Worm (Caenorhabditis elegans): ENCODE data around the gene T24E12.1.

The T24E12.1 gene

DNA sequence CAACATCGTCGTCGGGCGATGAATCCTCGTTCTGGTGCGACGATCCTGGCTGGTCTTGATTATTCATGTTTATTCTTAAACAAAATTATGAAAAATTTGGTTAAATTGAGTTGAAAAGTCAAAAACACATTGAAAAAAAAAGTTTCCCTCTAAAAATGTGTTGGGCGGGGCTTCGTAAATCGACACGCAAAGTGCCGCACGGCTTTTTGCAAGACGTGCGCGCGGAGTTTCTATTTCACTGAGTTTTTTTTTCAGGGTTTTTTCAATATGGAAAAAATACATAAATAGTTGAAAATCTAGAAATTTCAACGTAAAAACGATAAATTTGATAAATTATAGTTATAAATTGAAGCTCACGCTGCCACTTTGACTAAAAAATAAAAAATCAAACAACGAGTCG, 22.7 kb downstream of the T24E12.1 start, which contains the start of gene F54D10.5 (continued):
- peak in 1 of 6 experiments; percentile 74 for TF ChIP-seq elt-3 (tag; optimal IDR thresholded peaks at IDR 0.05)
- TF ChIP-seq unc-98 (GFP tag; IDR thresholded peaks at IDR 0.05) = no peak
- TF ChIP-seq grh-1 (GFP tag; IDR thresholded peaks at IDR 0.05) = peak; percentile 77
- TF ChIP-seq fkh-10 (GFP tag; optimal IDR thresholded peaks at IDR 0.05) = no peak
- TF ChIP-seq egl-27 (tag; optimal IDR thresholded peaks at IDR 0.05) = no peak
- no peak for TF ChIP-seq alr-1 (tag; optimal IDR thresholded peaks at IDR 0.05; ENCODE audit: borderline replicate concordance)
- TF ChIP-seq rnt-1 (tag; optimal IDR thresholded peaks at IDR 0.05) = peak; percentile 93
- peak; percentile 77 for TF ChIP-seq C16A3.4 (tag; optimal IDR thresholded peaks at IDR 0.05)
- TF ChIP-seq nhr-76 (tag; optimal IDR thresholded peaks at IDR 0.05) = no peak
- no peak for TF ChIP-seq pag-3 (tag; optimal IDR thresholded peaks at IDR 0.05; ENCODE audit: borderline replicate concordance, insufficient read depth)
- TF ChIP-seq nhr-84 (tag; optimal IDR thresholded peaks at IDR 0.05) = no peak
- peak; percentile 13 for TF ChIP-seq zip-4 (GFP tag; optimal IDR thresholded peaks at IDR 0.05)
- TF ChIP-seq ceh-88 (GFP tag; IDR thresholded peaks at IDR 0.05) = peak; percentile 24; the same call in 1 of the 2 replicates
- peak; percentile 47 for TF ChIP-seq fkh-8 (tag; optimal IDR thresholded peaks at IDR 0.05)
- TF ChIP-seq isw-1 (GFP tag; IDR thresholded peaks at IDR 0.05) = peak; percentile 75
- no peak for TF ChIP-seq hpl-2 (GFP tag; optimal IDR thresholded peaks at IDR 0.05)
- TF ChIP-seq ceh-82 (tag; optimal IDR thresholded peaks at IDR 0.05) = peak; percentile 78 to 88 (median 87)
- peak; percentile 28 for TF ChIP-seq egl-13 (tag; optimal IDR thresholded peaks at IDR 0.05)
- TF ChIP-seq ets-5 (GFP tag; IDR thresholded peaks at IDR 0.05) = no peak
- TF ChIP-seq ceh-63 (GFP tag; optimal IDR thresholded peaks at IDR 0.05) = no peak
- peak; percentile 55 for TF ChIP-seq ceh-8 (GFP tag; optimal IDR thresholded peaks at IDR 0.05)
- peak; percentile 81 to 95 for TF ChIP-seq efl-1 (optimal IDR thresholded peaks at IDR 0.05)
- peak; percentile 91 to 99 for TF ChIP-seq efl-1 (GFP tag; optimal IDR thresholded peaks at IDR 0.05 in 1 of 2)
- peak; percentile 79 for TF ChIP-seq nhr-20 (tag; optimal IDR thresholded peaks at IDR 0.05)
- TF ChIP-seq nhr-90 (tag; optimal IDR thresholded peaks at IDR 0.05; ENCODE audit: poor library complexity) = peak; percentile 77
- TF ChIP-seq mef-2 (tag; optimal IDR thresholded peaks at IDR 0.05) = no peak
- TF ChIP-seq ztf-4 (tag; optimal IDR thresholded peaks at IDR 0.05) = no peak
- peak; percentile 59 for TF ChIP-seq snpc-4 (tag; optimal IDR thresholded peaks at IDR 0.05)
- peak; percentile 80 for TF ChIP-seq tbx-2 (tag; optimal IDR thresholded peaks at IDR 0.05)
- peak; percentile 91 to 95 for TF ChIP-seq lin-35 (GFP tag; optimal IDR thresholded peaks at IDR 0.05)

DNA sequence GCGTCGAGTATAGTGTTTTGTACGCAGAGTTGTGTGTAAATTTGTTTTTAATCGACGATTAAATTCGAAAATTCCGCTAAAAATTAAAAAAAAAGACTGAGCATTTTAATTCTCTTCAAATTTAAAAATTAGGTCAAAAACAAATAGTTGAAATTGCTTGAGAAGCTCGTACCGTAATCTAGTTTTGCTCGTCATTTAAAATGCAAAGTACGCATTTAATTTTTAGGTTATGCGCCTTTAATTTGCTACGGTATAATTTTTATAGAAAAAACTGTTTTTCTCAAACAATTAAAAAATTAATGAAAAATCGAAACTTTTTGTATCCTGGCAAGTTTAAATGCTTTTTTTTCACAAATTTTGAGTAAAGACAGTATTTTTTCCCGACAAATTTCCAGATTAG, 23.3 kb downstream of the T24E12.1 start:
- TF ChIP-seq lsy-2 (tag; optimal IDR thresholded peaks at IDR 0.05) (no peak), nhr-71 (tag; optimal IDR thresholded peaks at IDR 0.05) (no peak), mab-9 (GFP tag; IDR thresholded peaks at IDR 0.05) (no peak), ces-1 (GFP tag; optimal IDR thresholded peaks at IDR 0.05) (no peak), nhr-28 (tag; optimal IDR thresholded peaks at IDR 0.05) (no peak), snu-23 (GFP tag; optimal IDR thresholded peaks at IDR 0.05) (no peak), F16B12.6 (tag; optimal IDR thresholded peaks at IDR 0.05) (no peak), nhr-76 (tag; optimal IDR thresholded peaks at IDR 0.05) (no peak), snpc-4 (tag; optimal IDR thresholded peaks at IDR 0.05) (no peak)

DNA sequence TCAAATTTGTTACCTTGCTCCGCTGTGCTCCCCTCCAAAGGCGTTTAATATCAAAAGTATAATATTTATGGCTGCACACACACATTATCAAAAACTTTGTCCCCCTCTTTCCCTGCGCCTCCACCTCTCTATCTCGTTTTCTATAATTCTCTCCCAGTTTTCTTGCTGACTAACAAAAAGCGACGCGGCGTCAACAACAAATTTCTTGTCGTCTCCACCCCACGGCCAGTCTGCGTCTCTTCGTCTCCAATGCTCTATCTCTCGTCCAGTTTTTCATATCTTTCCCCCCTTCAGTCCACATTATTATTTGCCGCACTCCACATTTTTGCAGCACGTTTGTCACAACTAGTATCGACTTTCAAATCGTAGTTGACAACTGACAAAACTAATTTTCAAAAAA, 25.2 kb downstream of the T24E12.1 start:
- TF ChIP-seq lir-3 (tag; optimal IDR thresholded peaks at IDR 0.05; ENCODE audit: poor library complexity) (no peak), egl-13 (tag; optimal IDR thresholded peaks at IDR 0.05) (no peak), skn-1 (tag; optimal IDR thresholded peaks at IDR 0.05) (no peak), ama-1 (optimal IDR thresholded peaks at IDR 0.05) (no peak), nhr-47 (tag; optimal IDR thresholded peaks at IDR 0.05) (peak; percentile 51), sptf-1 (tag; optimal IDR thresholded peaks at IDR 0.05) (no peak), unc-30 (tag; optimal IDR thresholded peaks at IDR 0.05) (no peak), lin-14 (GFP tag; optimal IDR thresholded peaks at IDR 0.05) (peak; percentile 85), C04F5.9 (tag; optimal IDR thresholded peaks at IDR 0.05) (no peak), ztf-4 (tag; optimal IDR thresholded peaks at IDR 0.05) (no peak), jun-1 (tag; optimal IDR thresholded peaks at IDR 0.05) (no peak), lin-35 (GFP tag; optimal IDR thresholded peaks at IDR 0.05) (peak; percentile 44 to 46), F16B12.6 (tag; optimal IDR thresholded peaks at IDR 0.05) (peak; percentile 1), fkh-8 (tag; optimal IDR thresholded peaks at IDR 0.05) (peak; percentile 73), mdl-1 (tag; optimal IDR thresholded peaks at IDR 0.05) (peak in 1 of 2 experiments; percentile 30), mab-9 (GFP tag; IDR thresholded peaks at IDR 0.05) (no peak), efl-3 (GFP tag; optimal IDR thresholded peaks at IDR 0.05) (no peak), hlh-17 (GFP tag; optimal IDR thresholded peaks at IDR 0.05; ENCODE audit: borderline replicate concordance) (no peak), pax-3 (tag; optimal IDR thresholded peaks at IDR 0.05) (no peak), mef-2 (tag; optimal IDR thresholded peaks at IDR 0.05) (no peak)
